Fruit fly (Drosophila melanogaster) whole organism, prepupa: ENCODE data around the gene CG7896.
A peak's percentile ranks its signal among the peaks of the same experiment; 100 is the strongest.

Experiments used
- CG1621 ChIP-seq: fragments of 200-800 bp; sonication (Bioruptor generic); optimal IDR thresholded peaks from 3 replicates; lab custom pipeline; 2018; ENCODE audit warnings: missing biosample characterization, mild to moderate bottlenecking, missing genetic modification characterization
- CG4318 ChIP-seq: fragments of 200-800 bp; sonication (Bioruptor generic); optimal IDR thresholded peaks from 3 replicates; lab custom pipeline; 2017; ENCODE audit warnings: missing biosample characterization, mild to moderate bottlenecking, missing genetic modification characterization
- CG6808 ChIP-seq: fragments of 200-800 bp; sonication (Bioruptor generic); optimal IDR thresholded peaks from 3 replicates; lab custom pipeline; 2017; ENCODE audit warnings: missing biosample characterization, missing genetic modification characterization, mild to moderate bottlenecking, moderate library complexity, missing genetic modification reagents
- CG9139 ChIP-seq: fragments of 200-800 bp; sonication (Bioruptor generic); optimal IDR thresholded peaks from 3 replicates; lab custom pipeline; 2017; ENCODE audit warnings: missing biosample characterization, mild to moderate bottlenecking, missing genetic modification characterization
- Hr39 ChIP-seq: fragments of 200-800 bp; sonication (Bioruptor generic); optimal IDR thresholded peaks from 2 replicates; lab custom pipeline; 2016; ENCODE audit warnings: missing biosample characterization, missing genetic modification characterization
- Sox102F ChIP-seq: fragments of 200-800 bp; sonication (Bioruptor generic); optimal IDR thresholded peaks from 2 replicates; lab custom pipeline; 2016; ENCODE audit warnings: missing biosample characterization, mild to moderate bottlenecking, missing genetic modification characterization
- eg ChIP-seq: fragments of 200-800 bp; sonication (Bioruptor generic); IDR thresholded peaks from 3 replicates; pipeline ENCODE4 v1.3.6; 2022; ENCODE audit warnings: missing biosample characterization, missing genetic modification characterization
- esn ChIP-seq: fragments of 200-800 bp; sonication (Bioruptor generic); optimal IDR thresholded peaks from 2 replicates; lab custom pipeline; 2016; ENCODE audit warnings: missing biosample characterization, mild to moderate bottlenecking, missing genetic modification characterization, moderate library complexity
- ss ChIP-seq, 2 experiments: fragments of 200-800 bp; sonication (Bioruptor generic); optimal IDR thresholded peaks; 2 replicates in 1 of 2; 3 replicates in 1 of 2; lab custom pipeline; 2017 to 2018; ENCODE audit warnings: mild to moderate bottlenecking in 2 of 2, missing biosample characterization in 2 of 2, missing genetic modification characterization in 2 of 2, moderate library complexity in 1 of 2

dm6 chr3R:29983886-29984285 lies 660 bp downstream of the CG7896 start:
- no peak for TF ChIP-seq esn (GFP tag; lab: Kevin White, UChicago)
- no peak for TF ChIP-seq eg (GFP tag; lab: Robert Waterston, UW)
- TF ChIP-seq CG1621 = no peak
- no peak for TF ChIP-seq CG9139 (GFP tag; lab: Kevin White, UChicago)
- TF ChIP-seq Sox102F (GFP tag; lab: Kevin White, UChicago) = no peak
- TF ChIP-seq ss (GFP tag; optimal IDR thresholded peaks at IDR 0.05; lab: Kevin White, UChicago) = peak in 1 of 2 experiments; percentile 31
- no peak for TF ChIP-seq CG4318 (GFP tag; lab: Kevin White, UChicago)
- TF ChIP-seq Hr39 (GFP tag; lab: Kevin White, UChicago) = no peak
- no peak for TF ChIP-seq CG6808
